Fruit fly (Drosophila melanogaster): ENCODE data around the gene Kal1.

Gene Kal1

DNA sequence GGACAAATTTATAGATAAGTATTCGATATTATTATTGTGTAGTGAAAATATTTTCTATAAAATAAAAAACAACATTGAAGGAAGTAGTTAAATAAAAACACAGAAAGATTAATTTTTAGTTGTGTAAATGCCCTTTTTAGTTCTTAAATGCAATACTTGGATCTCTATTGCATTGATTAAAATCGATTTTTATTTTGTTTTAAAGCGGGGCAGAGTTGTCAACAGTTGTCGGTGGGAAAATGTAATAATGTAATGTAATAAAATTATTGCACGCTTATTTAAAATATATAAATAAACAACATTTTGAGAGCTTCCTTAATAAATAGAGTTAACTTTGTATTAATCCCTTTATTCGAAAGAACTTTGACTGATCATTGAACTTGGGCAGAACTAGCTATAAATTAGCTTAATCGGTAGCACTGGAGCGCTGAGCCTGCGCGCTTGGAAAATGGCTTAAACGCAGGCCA, 22.4 kb downstream of the Kal1 start, which contains the start of gene Apc2:
Gene Apc2, plus strand, starts transcription at position 411 of the 467 bp plus-strand sequence.
- TF ChIP-seq CG8478 (optimal IDR thresholded peaks at IDR 0.05) (no peak), psq (optimal IDR thresholded peaks at IDR 0.05) (no peak), usp (GFP tag; optimal IDR thresholded peaks at IDR 0.05) (no peak), Dll (optimal IDR thresholded peaks at IDR 0.05) (no peak), pan (optimal IDR thresholded peaks at IDR 0.05) (no peak), EcR (GFP tag; optimal IDR thresholded peaks at IDR 0.05) (no peak)

DNA sequence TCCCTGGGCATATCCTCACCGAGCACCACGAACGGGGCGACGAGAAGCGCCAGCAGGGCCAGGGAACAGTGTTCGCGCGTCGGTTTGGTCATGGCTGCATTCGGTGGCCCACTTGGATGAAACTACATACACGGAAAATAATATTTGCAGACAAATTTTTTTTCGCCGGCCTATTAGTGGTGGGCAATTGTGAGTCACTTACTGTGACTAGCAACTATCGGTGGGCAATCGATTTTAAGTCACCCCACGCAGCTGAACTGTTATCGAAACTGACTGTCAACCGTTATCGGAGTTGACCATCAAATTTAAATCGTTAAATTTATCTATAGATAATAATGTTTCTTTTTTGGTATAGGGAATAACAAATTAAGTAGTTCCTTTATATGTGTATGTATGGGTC, 28.2 kb downstream of the Kal1 start, which contains the start of gene CG5510:
Gene CG5510, minus strand, starts transcription at position 201 of the 400 bp plus-strand sequence.
- no peak for TF ChIP-seq pan (optimal IDR thresholded peaks at IDR 0.05)
- TF ChIP-seq EcR (GFP tag; optimal IDR thresholded peaks at IDR 0.05), result no peak
- TF ChIP-seq usp (GFP tag; optimal IDR thresholded peaks at IDR 0.05), result no peak
- TF ChIP-seq CG8478 (optimal IDR thresholded peaks at IDR 0.05), result no peak
- TF ChIP-seq psq (optimal IDR thresholded peaks at IDR 0.05), result no peak

DNA sequence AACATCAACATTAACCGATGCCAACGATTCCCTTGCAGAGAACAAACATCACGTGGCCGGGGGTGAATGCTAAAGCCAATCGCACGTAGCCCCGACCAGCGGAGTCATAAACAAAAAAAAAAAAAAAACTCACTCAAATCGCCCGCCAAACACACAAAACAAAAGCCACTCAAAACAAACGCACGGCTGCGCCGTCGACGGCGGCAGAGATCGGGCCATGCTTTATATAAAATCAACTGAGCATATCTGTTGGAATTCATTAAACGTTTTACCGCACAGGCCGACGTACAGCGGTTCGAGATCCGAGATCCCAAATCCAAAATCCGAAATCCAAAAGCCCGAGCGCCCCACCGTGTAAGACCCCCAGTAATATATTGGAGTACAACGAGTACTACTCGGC, 31.2 kb downstream of the Kal1 start, which contains the start of gene CG13606:
Gene CG13606, plus strand, starts transcription at position 250 of the 400 bp plus-strand sequence.
- no peak for TF ChIP-seq pan (optimal IDR thresholded peaks at IDR 0.05)
- no peak for TF ChIP-seq Dll (optimal IDR thresholded peaks at IDR 0.05)
- TF ChIP-seq CG8478 (optimal IDR thresholded peaks at IDR 0.05), result no peak
- TF ChIP-seq usp (GFP tag; optimal IDR thresholded peaks at IDR 0.05), result no peak
- TF ChIP-seq psq (optimal IDR thresholded peaks at IDR 0.05), result no peak

DNA sequence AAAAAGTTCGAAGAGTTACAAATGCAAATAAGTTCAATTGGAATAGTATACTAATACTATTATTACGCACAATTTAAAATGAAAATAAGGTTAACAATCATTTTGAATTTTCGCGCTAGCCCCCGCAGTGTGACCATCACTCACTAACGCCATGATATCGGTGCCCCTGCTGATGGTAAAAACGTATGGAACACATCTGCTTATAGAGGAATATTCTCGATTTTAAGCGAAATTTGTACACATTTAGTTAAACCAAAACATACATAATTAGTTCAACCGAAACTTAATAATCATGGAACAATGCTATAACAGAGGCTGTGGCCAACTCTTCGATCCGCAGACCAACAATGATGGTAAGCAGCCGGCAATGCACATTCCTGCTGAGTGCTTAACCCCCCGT, 45.0 kb downstream of the Kal1 start, which contains the start of gene mora:
Gene mora, plus strand, starts transcription at position 172 of the 400 bp plus-strand sequence.
- TF ChIP-seq Dll (optimal IDR thresholded peaks at IDR 0.05) (no peak), usp (GFP tag; optimal IDR thresholded peaks at IDR 0.05) (no peak), EcR (GFP tag; optimal IDR thresholded peaks at IDR 0.05) (no peak), pan (optimal IDR thresholded peaks at IDR 0.05) (no peak), CG8478 (optimal IDR thresholded peaks at IDR 0.05) (no peak), psq (optimal IDR thresholded peaks at IDR 0.05) (no peak)

DNA sequence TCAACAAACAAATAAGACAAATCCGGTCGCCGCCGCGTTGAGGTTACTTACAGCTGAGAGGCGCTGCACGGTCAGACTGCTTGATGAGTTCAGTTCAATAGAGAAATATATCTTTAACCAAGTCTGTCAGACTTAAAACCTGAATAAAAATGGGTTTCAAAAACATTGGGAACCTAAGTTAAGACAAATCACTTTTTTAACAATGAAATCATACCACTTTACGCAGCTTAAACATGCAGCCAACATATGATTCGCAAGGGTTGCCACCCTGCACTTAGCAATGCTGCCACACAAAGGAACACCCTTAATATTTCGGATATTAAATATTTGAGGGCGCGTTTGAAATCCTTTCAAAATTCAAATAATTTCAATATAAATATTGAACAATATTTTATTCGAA, 47.4 kb downstream of the Kal1 start, which contains the start of gene CG5515:
Gene CG5515, minus strand, starts transcription at position 278 of the 400 bp plus-strand sequence.
- TF ChIP-seq EcR (GFP tag; optimal IDR thresholded peaks at IDR 0.05), result no peak
- TF ChIP-seq Dll (optimal IDR thresholded peaks at IDR 0.05), result no peak
- TF ChIP-seq pan (optimal IDR thresholded peaks at IDR 0.05), result no peak
- no peak for TF ChIP-seq psq (optimal IDR thresholded peaks at IDR 0.05)
- TF ChIP-seq usp (GFP tag; optimal IDR thresholded peaks at IDR 0.05), result no peak
- TF ChIP-seq CG8478 (optimal IDR thresholded peaks at IDR 0.05), result no peak

DNA sequence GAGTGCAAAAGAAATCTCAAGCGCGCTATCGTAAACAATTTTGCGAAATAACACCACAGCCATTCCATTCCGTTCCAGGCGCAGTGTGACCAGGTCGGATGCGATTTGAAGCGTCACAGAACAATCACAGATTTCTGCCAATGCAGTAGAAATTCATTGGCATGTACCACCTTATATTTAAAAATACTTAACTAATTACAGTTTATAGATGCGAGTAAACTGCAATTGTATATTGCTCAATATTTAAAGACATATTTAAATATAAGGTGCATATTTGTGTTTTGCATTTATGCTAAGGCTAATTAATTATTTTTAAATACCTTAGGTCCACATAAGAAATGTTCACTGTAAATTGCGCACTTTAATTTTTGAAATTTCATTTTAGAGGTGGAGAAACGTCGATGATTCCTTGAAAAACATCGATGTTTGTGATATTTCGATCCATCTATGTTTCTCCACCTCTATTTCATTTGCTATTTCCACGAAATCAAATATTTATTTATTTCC, 52.2 kb downstream of the Kal1 start, which contains the start of the genes SMC6 and CG6204:
Gene SMC6, minus strand, starts transcription at position 51 of the 507 bp plus-strand sequence.
Gene CG6204, plus strand, starts transcription at position 460 of the 507 bp plus-strand sequence.
- no peak for TF ChIP-seq pan (optimal IDR thresholded peaks at IDR 0.05)
- no peak for TF ChIP-seq Dll (optimal IDR thresholded peaks at IDR 0.05)
- TF ChIP-seq EcR (GFP tag; optimal IDR thresholded peaks at IDR 0.05), result no peak
- TF ChIP-seq usp (GFP tag; optimal IDR thresholded peaks at IDR 0.05), result no peak
- no peak for TF ChIP-seq CG8478 (optimal IDR thresholded peaks at IDR 0.05)
- TF ChIP-seq psq (optimal IDR thresholded peaks at IDR 0.05), result no peak
